Fruit fly (Drosophila melanogaster) whole organism, adult: ENCODE measurements around the gene amos.

Experiments
- CG1620 ChIP-seq: fragments of 200-800 bp; sonication (Bioruptor generic); optimal IDR thresholded peaks from 2 replicates; lab custom pipeline; 2016; ENCODE audit warnings: missing biosample characterization, missing genetic modification characterization
- Clk ChIP-seq: fragments of 200-800 bp; sonication (Bioruptor generic); optimal IDR thresholded peaks from 2 replicates; lab custom pipeline; 2017; ENCODE audit warnings: missing biosample characterization, missing genetic modification characterization
- Crg-1 ChIP-seq: fragments of 200-800 bp; sonication (Bioruptor generic); optimal IDR thresholded peaks from 2 replicates; lab custom pipeline; 2016; ENCODE audit warnings: missing biosample characterization, missing genetic modification characterization
- Hr96 ChIP-seq: fragments of 200-800 bp; sonication (Bioruptor generic); optimal IDR thresholded peaks from 2 replicates; lab custom pipeline; 2016; ENCODE audit warnings: missing biosample characterization, missing genetic modification characterization
- ovo ChIP-seq: fragments of 200-800 bp; sonication (Bioruptor generic); optimal IDR thresholded peaks from 2 replicates; lab custom pipeline; 2016; ENCODE audit warnings: missing biosample characterization, missing genetic modification characterization
- pad ChIP-seq: fragments of 200-800 bp; sonication (Bioruptor generic); optimal IDR thresholded peaks from 3 replicates; lab custom pipeline; 2017; ENCODE audit warnings: missing biosample characterization, missing genetic modification characterization, mild to moderate bottlenecking, moderate library complexity, missing genetic modification reagents

DNA sequence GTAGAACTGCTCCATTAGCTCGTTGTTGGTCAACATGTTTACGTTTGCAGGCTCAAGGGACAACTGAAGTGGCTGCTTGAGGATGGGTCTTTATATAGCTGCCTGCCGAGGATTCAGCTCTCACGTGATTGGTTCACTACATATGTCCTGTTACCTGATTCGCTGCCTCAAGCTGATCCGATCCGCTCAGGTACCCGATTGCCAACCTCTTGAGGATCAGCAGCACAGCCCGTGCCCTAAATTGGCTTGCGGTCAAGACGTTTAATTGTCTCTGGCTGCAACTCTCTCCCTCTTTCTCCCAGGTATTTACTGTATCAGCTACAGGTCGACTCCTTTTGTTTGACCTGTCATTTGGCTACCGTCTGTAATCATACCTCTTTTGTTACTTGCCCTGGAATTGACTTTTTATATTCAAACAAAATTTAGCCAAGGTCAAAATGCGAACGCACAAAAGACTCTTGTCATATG, at the start of gene amos:
- no peak for TF ChIP-seq Hr96 (GFP tag; lab: Kevin White, UChicago)
- no peak for TF ChIP-seq ovo (GFP tag; lab: Kevin White, UChicago)
- TF ChIP-seq Clk (GFP tag; lab: Kevin White, UChicago) = no peak
- no peak for TF ChIP-seq CG1620 (GFP tag; lab: Kevin White, UChicago)
- no peak for TF ChIP-seq Crg-1 (GFP tag; lab: Kevin White, UChicago)
- TF ChIP-seq pad = no peak
